Worm (Caenorhabditis elegans): ENCODE data around the gene W02C12.2.

Gene W02C12.2

DNA sequence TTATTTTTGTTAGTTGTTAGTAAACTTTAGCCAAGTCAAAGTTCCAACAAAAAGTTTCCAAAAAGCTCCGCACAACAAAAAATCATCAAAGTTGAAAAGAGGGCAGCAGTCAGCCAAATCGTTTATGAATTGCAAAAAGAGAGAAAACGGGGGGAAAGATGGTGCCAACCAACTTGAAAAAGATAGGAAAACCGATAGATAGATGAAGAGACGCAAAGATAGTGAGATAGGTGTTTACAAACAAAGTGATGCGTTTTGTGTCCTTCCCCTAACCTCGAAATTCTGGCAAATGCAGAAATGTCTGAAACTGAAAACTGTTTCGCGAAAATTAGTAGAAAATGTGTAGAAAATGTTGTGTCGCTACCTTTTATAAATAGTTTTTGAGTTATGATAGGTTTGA, 25.7 kb upstream of the W02C12.2 start:
- TF ChIP-seq hlh-1 (tag; optimal IDR thresholded peaks at IDR 0.05) (peak; percentile 11), nhr-76 (tag; optimal IDR thresholded peaks at IDR 0.05) (no peak)

DNA sequence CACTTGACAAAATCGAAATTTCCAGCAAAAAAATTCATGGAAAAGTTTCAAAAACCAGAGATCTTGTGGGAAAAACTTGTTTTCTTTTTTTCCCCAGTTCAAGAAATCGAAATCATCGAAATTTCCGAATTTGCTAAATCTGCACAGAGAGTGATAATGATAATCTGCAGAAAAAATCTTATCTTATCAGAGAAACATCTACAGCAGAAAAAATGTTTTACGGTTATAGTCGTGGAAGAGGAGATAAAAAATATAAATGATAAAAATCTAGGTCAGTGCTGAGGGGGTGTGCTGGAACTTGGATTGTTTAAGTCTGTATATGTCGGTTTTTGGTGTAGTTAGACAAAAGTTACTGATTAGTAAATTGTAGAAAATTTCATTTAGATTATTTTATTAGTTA, 24.6 kb upstream of the W02C12.2 start:
- TF ChIP-seq lsy-2 (tag; optimal IDR thresholded peaks at IDR 0.05) (no peak), mep-1 (tag; optimal IDR thresholded peaks at IDR 0.05) (no peak), mab-5 (tag; optimal IDR thresholded peaks at IDR 0.05) (no peak), blmp-1 (tag; optimal IDR thresholded peaks at IDR 0.05) (no peak), lin-13 (tag; optimal IDR thresholded peaks at IDR 0.05) (no peak), nhr-2 (tag; optimal IDR thresholded peaks at IDR 0.05) (no peak), ceh-43 (GFP tag; optimal IDR thresholded peaks at IDR 0.05) (no peak), elt-1 (tag; optimal IDR thresholded peaks at IDR 0.05; ENCODE audit: borderline replicate concordance, insufficient read depth) (no peak), sem-2 (GFP tag; optimal IDR thresholded peaks at IDR 0.05) (no peak), tbx-8 (GFP tag; optimal IDR thresholded peaks at IDR 0.05) (no peak), ceh-83 (GFP tag; optimal IDR thresholded peaks at IDR 0.05) (no peak), snpc-4 (tag; optimal IDR thresholded peaks at IDR 0.05) (no peak)

DNA sequence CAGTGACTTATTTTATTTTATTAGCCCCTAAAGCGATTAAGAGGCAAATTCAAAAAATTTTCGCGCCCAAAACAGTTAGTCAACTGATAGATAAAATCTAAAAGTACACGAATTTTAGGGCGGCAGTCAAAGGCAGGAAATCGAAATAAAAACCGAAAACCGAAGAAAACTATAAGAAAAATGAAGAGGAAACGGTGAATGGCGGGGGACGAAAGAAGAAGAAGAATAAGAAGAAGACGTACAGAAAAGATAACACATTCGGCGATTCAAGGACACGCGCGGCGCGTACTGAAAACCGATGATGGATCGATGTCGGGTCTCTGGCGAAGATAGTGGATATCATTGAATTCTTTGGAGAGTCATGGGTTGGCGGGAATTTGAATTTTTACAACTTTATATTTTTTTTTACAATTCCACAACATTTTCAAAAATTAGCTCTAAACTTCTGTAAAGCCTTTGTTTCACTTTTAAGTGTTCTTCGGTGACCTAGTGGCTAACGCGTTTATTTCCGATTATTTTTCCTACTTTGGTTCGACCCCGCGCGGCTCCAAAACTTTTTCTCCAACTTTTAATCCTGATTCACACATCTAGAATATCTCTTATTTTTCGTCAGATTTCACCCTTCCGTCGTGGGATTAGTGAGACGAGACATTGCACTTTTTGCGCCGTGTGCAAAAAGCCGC, 23.3 kb upstream of the W02C12.2 start:
- TF ChIP-seq cnd-1 (tag; optimal IDR thresholded peaks at IDR 0.05) (no peak), mep-1 (tag; optimal IDR thresholded peaks at IDR 0.05) (no peak), nhr-237 (tag; optimal IDR thresholded peaks at IDR 0.05) (no peak), flh-1 (GFP tag; optimal IDR thresholded peaks at IDR 0.05) (no peak)

DNA sequence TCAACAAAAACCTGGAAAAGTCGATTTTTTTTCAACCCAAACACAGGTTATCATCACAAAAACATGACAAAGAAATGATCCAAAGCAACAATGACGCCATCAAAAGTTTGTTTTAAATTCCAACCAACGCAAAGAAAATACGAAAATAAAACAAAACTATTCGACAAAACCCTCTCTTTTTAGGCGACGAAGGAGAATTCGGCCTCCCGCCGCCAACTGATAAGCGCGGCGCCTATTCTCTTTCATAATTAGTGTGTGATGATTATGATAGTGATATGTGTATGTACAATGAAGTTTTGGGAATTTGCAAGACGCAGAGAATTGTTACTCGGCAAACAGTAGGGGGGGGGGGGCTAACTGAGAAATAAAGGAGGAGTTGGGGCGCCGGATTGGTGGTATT, 21.5 kb upstream of the W02C12.2 start:
- no peak for TF ChIP-seq blmp-1 (tag; optimal IDR thresholded peaks at IDR 0.05)
- TF ChIP-seq ces-1 (GFP tag; optimal IDR thresholded peaks at IDR 0.05): no peak
- TF ChIP-seq mls-2 (tag; optimal IDR thresholded peaks at IDR 0.05): no peak
- TF ChIP-seq flh-1 (GFP tag; optimal IDR thresholded peaks at IDR 0.05): no peak
- no peak for TF ChIP-seq unc-120 (tag; optimal IDR thresholded peaks at IDR 0.05; ENCODE audit: poor library complexity, severe bottlenecking)
- no peak for TF ChIP-seq mab-5 (tag; optimal IDR thresholded peaks at IDR 0.05)
- TF ChIP-seq sem-2 (GFP tag; optimal IDR thresholded peaks at IDR 0.05): no peak
- no peak for TF ChIP-seq M03D4.4 (tag; optimal IDR thresholded peaks at IDR 0.05)
- no peak for TF ChIP-seq nhr-76 (tag; optimal IDR thresholded peaks at IDR 0.05)
- no peak for TF ChIP-seq nhr-28 (tag; optimal IDR thresholded peaks at IDR 0.05)
- TF ChIP-seq nhr-2 (tag; optimal IDR thresholded peaks at IDR 0.05): no peak
- no peak for TF ChIP-seq nhr-237 (tag; optimal IDR thresholded peaks at IDR 0.05)
- TF ChIP-seq sptf-1 (tag; optimal IDR thresholded peaks at IDR 0.05): no peak
- no peak for TF ChIP-seq lin-13 (tag; optimal IDR thresholded peaks at IDR 0.05)
- TF ChIP-seq ceh-39 (tag; optimal IDR thresholded peaks at IDR 0.05): no peak
- no peak for TF ChIP-seq bed-3 (GFP tag; optimal IDR thresholded peaks at IDR 0.05)

DNA sequence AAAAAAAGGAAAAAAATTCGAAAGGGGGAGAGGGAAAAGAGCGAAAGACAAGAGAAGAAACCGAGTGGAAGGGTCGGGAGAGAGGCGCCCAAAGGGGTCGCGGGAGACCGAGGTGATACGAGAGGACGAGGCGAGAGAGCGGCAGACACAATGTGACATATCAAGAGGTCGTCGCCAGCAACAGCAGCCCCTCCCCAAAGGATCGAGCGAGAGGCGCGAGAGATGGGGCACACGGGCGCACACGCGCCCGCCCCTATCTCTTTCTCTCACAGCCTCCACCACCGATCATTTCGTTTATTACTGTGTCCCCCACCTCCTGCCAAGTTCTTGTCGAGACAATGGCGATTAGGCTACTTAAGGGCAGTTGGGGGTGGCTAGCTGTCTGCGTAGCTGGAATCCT, 20.4 kb upstream of the W02C12.2 start:
- TF ChIP-seq nhr-237 (tag; optimal IDR thresholded peaks at IDR 0.05) (no peak), unc-120 (tag; optimal IDR thresholded peaks at IDR 0.05; ENCODE audit: poor library complexity, severe bottlenecking) (peak; percentile 89), pha-4 (tag; optimal IDR thresholded peaks at IDR 0.05) (peak; percentile 1), drap-1 (GFP tag; optimal IDR thresholded peaks at IDR 0.05) (peak; percentile 10), unc-62 (GFP tag; optimal IDR thresholded peaks at IDR 0.05) (peak; percentile 55), hlh-1 (tag; optimal IDR thresholded peaks at IDR 0.05) (peak; percentile 21), elt-1 (tag; optimal IDR thresholded peaks at IDR 0.05; ENCODE audit: borderline replicate concordance, insufficient read depth) (no peak)

DNA sequence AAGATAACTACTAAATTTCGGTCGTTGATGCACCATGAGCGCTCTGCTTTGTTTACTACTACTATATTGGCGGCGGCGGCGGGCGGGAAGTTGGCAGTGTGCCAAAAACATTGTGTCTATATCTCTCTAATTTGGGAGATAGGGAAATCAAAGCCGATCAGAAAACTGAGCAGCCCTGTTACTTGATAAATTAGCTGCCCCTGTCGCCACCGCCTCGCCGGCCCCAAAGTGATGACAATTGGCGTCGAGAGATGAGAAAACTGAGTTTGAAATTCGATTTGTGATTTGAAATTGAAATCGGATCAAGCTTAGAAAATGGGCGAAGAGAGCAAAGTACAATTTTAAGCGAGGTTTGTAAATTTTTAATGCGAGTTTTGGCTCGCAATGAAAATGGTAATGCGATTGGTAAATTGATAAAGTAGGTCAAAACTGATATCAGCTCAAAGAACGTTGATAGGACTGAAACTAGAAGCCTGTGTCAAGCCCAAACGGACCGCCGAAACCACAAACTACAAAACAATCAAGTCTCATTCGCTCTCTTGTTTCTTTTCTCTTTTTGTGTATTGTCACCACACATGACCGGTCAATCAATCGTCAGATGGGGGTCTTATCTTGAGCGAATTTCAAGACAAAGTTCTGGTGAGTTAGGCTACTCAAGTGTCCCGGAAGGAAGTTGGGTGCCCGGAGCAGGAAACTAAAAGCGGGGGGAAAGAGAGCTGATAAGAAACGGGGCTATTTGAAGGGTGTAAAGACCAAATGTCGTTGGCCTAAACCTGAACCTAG, 19.5 kb upstream of the W02C12.2 start:
- no peak for TF ChIP-seq elt-1 (tag; optimal IDR thresholded peaks at IDR 0.05; ENCODE audit: borderline replicate concordance, insufficient read depth)
- TF ChIP-seq tbx-8 (GFP tag; optimal IDR thresholded peaks at IDR 0.05): no peak
- peak; percentile 14 for TF ChIP-seq hlh-1 (tag; optimal IDR thresholded peaks at IDR 0.05)
- TF ChIP-seq unc-120 (tag; optimal IDR thresholded peaks at IDR 0.05; ENCODE audit: poor library complexity, severe bottlenecking): peak; percentile 39
